Fruit fly (Drosophila melanogaster): Measurements from ENCODE around the gene CG42481.

Gene CG42481

DNA sequence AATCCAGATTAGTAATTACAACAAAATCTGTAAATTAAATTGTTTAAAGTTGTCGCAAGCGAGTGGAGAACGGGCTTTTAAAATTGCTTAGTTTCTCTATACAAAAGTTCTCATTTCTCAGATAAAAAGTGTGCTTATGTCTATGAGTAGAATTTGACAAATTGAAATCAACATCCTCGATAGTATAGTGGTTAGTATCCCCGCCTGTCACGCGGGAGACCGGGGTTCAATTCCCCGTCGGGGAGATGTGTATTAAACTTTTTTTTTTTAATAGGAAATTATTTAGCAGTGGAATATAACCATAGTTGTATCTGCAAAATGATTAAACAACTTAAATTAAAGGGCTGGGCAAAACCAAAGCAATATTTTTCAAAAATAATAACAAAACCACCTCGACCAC is 49.4 kb downstream of the CG42481 start (continued):
- TF ChIP-seq CG6791 (GFP tag; IDR thresholded peaks at IDR 0.05; ENCODE audit: partially characterized antibody): peak; percentile 64; the same call in 1 of the 3 replicates
- TF ChIP-seq CG2889 (GFP tag; IDR thresholded peaks at IDR 0.05): no peak
- no peak for TF ChIP-seq Mrtf (GFP tag; IDR thresholded peaks at IDR 0.05)
- no peak for TF ChIP-seq CG10462 (GFP tag; optimal IDR thresholded peaks at IDR 0.05)
- TF ChIP-seq sr (GFP tag; IDR thresholded peaks at IDR 0.05): no peak
- 0 out of 3 replicates have a peak, but pooled peaks have one; percentile 24 for TF ChIP-seq CG14860 (GFP tag; IDR thresholded peaks at IDR 0.05; ENCODE audit: partially characterized antibody)
- TF ChIP-seq pfk (GFP tag; optimal IDR thresholded peaks at IDR 0.05): no peak
- no peak for TF ChIP-seq Doc2 (GFP tag; IDR thresholded peaks at IDR 0.05)
- TF ChIP-seq CG14050 (GFP tag; IDR thresholded peaks at IDR 0.05): no peak
